Worm (Caenorhabditis elegans) whole organism, late embryonic: ENCODE measurements around the gene wht-7.

Experiments
- C08G9.2 ChIP-seq: sonication (generic microtip); optimal IDR thresholded peaks from 2 replicates; lab custom pipeline; 2016; ENCODE audit warnings: mild to moderate bottlenecking, missing genetic modification characterization, moderate library complexity, missing compliant biosample characterization
- K09A11.1 ChIP-seq: sonication (generic microtip); optimal IDR thresholded peaks from 2 replicates; lab custom pipeline; 2017; ENCODE audit warnings: antibody characterized with exemption, mild to moderate bottlenecking, missing genetic modification characterization, missing compliant biosample characterization; ENCODE audit not compliant: insufficient read depth
- T23F11.4 ChIP-seq: fragments of 200-800 bp; sonication (Bioruptor generic); optimal IDR thresholded peaks from 2 replicates; lab custom pipeline; 2018; ENCODE audit warnings: mild to moderate bottlenecking, missing genetic modification characterization, missing compliant biosample characterization
- Y22D7AL.16 ChIP-seq: sonication (generic microtip); optimal IDR thresholded peaks from 2 replicates; lab custom pipeline; 2016; ENCODE audit warnings: missing genetic modification characterization, missing compliant biosample characterization
- ceh-18 ChIP-seq: sonication (generic microtip); optimal IDR thresholded peaks from 2 replicates; lab custom pipeline; 2016; ENCODE audit warnings: missing genetic modification characterization, missing compliant biosample characterization
- ceh-19 ChIP-seq: fragments of 200-800 bp; sonication (Bioruptor generic); optimal IDR thresholded peaks from 2 replicates; lab custom pipeline; 2018; ENCODE audit warnings: mild to moderate bottlenecking, missing genetic modification characterization, missing compliant biosample characterization
- ceh-2 ChIP-seq: sonication (generic microtip); optimal IDR thresholded peaks from 2 replicates; lab custom pipeline; 2016; ENCODE audit warnings: missing genotype, missing genetic modification characterization, missing compliant biosample characterization
- ceh-22 ChIP-seq: sonication (generic microtip); optimal IDR thresholded peaks from 2 replicates; lab custom pipeline; 2017; ENCODE audit warnings: missing biosample characterization, missing genetic modification characterization
- ceh-30 ChIP-seq: fragments of 150-350 bp; optimal IDR thresholded peaks from 2 replicates; lab custom pipeline; 2014; ENCODE audit warnings: missing biosample characterization, missing genetic modification characterization
- ceh-31 ChIP-seq: sonication (generic microtip); optimal IDR thresholded peaks from 2 replicates; lab custom pipeline; 2016; ENCODE audit warnings: missing genetic modification characterization, missing compliant biosample characterization
- ceh-34 ChIP-seq: sonication (generic microtip); optimal IDR thresholded peaks from 2 replicates; lab custom pipeline; 2016; ENCODE audit warnings: mild to moderate bottlenecking, missing genetic modification characterization, missing compliant biosample characterization
- ceh-45 ChIP-seq: fragments of 200-800 bp; sonication (Bioruptor generic); IDR thresholded peaks from 2 replicates; pipeline ENCODE4 v1.3.6; 2022; ENCODE audit warnings: missing genetic modification reagents, missing genetic modification characterization, missing compliant biosample characterization
- dmd-4 ChIP-seq: sonication (generic microtip); optimal IDR thresholded peaks from 2 replicates; lab custom pipeline; 2016; ENCODE audit warnings: borderline replicate concordance, missing genetic modification characterization, missing compliant biosample characterization
- dve-1 ChIP-seq: sonication (generic microtip); optimal IDR thresholded peaks from 2 replicates; lab custom pipeline; 2017; ENCODE audit warnings: antibody characterized with exemption, mild to moderate bottlenecking, missing genetic modification characterization, missing compliant biosample characterization
- elt-2 ChIP-seq: sonication (generic microtip); optimal IDR thresholded peaks from 2 replicates; lab custom pipeline; 2016; ENCODE audit warnings: missing genetic modification reagents, missing genetic modification characterization, missing compliant biosample characterization
- elt-4 ChIP-seq: sonication (generic microtip); optimal IDR thresholded peaks from 2 replicates; lab custom pipeline; 2016; ENCODE audit warnings: missing genetic modification characterization, missing compliant biosample characterization
- ets-4 ChIP-seq: sonication (generic microtip); optimal IDR thresholded peaks from 2 replicates; lab custom pipeline; 2016; ENCODE audit warnings: missing genetic modification characterization, missing compliant biosample characterization
- fax-1 ChIP-seq: sonication (generic microtip); optimal IDR thresholded peaks from 2 replicates; lab custom pipeline; 2016; ENCODE audit warnings: missing genotype, missing genetic modification characterization, missing compliant biosample characterization
- fkh-10 ChIP-seq: fragments of 150-350 bp; optimal IDR thresholded peaks from 2 replicates; lab custom pipeline; 2014; ENCODE audit warnings: missing biosample characterization, missing genetic modification reagents, missing genetic modification characterization
- fkh-6 ChIP-seq: sonication (generic microtip); optimal IDR thresholded peaks from 2 replicates; lab custom pipeline; 2016; ENCODE audit warnings: missing genetic modification characterization, missing compliant biosample characterization
- gmeb-2 ChIP-seq: sonication (generic microtip); optimal IDR thresholded peaks from 2 replicates; lab custom pipeline; 2016; ENCODE audit warnings: missing genetic modification characterization, inconsistent platforms, missing compliant biosample characterization
- hlh-6 ChIP-seq: sonication (generic microtip); optimal IDR thresholded peaks from 2 replicates; lab custom pipeline; 2016; ENCODE audit warnings: missing genotype, missing genetic modification characterization, missing compliant biosample characterization
- madf-2 ChIP-seq: sonication (generic microtip); optimal IDR thresholded peaks from 2 replicates; lab custom pipeline; 2017; ENCODE audit warnings: missing genetic modification characterization, missing compliant biosample characterization
- nfya-1 ChIP-seq: sonication (generic microtip); optimal IDR thresholded peaks from 2 replicates; lab custom pipeline; 2017; ENCODE audit warnings: missing genetic modification characterization, mild to moderate bottlenecking, missing compliant biosample characterization, antibody characterized with exemption, moderate library complexity
- nhr-232 ChIP-seq: sonication (generic microtip); optimal IDR thresholded peaks from 2 replicates; lab custom pipeline; 2016; ENCODE audit warnings: missing genetic modification characterization, missing compliant biosample characterization
- npax-4 ChIP-seq: sonication (generic microtip); optimal IDR thresholded peaks from 2 replicates; lab custom pipeline; 2016; ENCODE audit warnings: missing genetic modification characterization, missing compliant biosample characterization
- odd-2 ChIP-seq: sonication (generic microtip); optimal IDR thresholded peaks from 2 replicates; lab custom pipeline; 2017; ENCODE audit warnings: antibody characterized with exemption, mild to moderate bottlenecking, missing genetic modification characterization, missing compliant biosample characterization
- pqm-1 ChIP-seq: sonication (generic microtip); optimal IDR thresholded peaks from 2 replicates; lab custom pipeline; 2016; ENCODE audit warnings: missing genetic modification characterization, missing compliant biosample characterization
- pros-1 ChIP-seq: fragments of 150-350 bp; optimal IDR thresholded peaks from 2 replicates; lab custom pipeline; 2014; ENCODE audit warnings: missing biosample characterization, missing genetic modification reagents, missing genetic modification characterization
- rnt-1 ChIP-seq: sonication (generic microtip); optimal IDR thresholded peaks from 2 replicates; lab custom pipeline; 2016; ENCODE audit warnings: missing genetic modification characterization, missing compliant biosample characterization
- sox-4 ChIP-seq: sonication (generic microtip); optimal IDR thresholded peaks from 2 replicates; lab custom pipeline; 2017; ENCODE audit warnings: mild to moderate bottlenecking, missing genetic modification characterization, inconsistent platforms, missing compliant biosample characterization
- syd-9 ChIP-seq: sonication (generic microtip); optimal IDR thresholded peaks from 2 replicates; lab custom pipeline; 2016; ENCODE audit warnings: mild to moderate bottlenecking, missing genetic modification characterization, moderate library complexity, missing compliant biosample characterization
- ttx-3 ChIP-seq: sonication (generic microtip); optimal IDR thresholded peaks from 2 replicates; lab custom pipeline; 2016; ENCODE audit warnings: missing genetic modification reagents, missing genetic modification characterization, missing compliant biosample characterization
- unc-42 ChIP-seq: sonication (generic microtip); optimal IDR thresholded peaks from 2 replicates; lab custom pipeline; 2016; ENCODE audit warnings: missing genotype, missing genetic modification characterization, missing compliant biosample characterization
- unc-55 ChIP-seq: sonication (generic microtip); optimal IDR thresholded peaks from 2 replicates; lab custom pipeline; 2017; ENCODE audit warnings: missing biosample characterization, missing genetic modification reagents, missing genetic modification characterization
- zip-5 ChIP-seq: sonication (generic microtip); optimal IDR thresholded peaks from 2 replicates; lab custom pipeline; 2016; ENCODE audit warnings: missing genetic modification characterization, missing compliant biosample characterization
- ztf-16 ChIP-seq: sonication (generic microtip); optimal IDR thresholded peaks from 2 replicates; lab custom pipeline; 2017; ENCODE audit warnings: missing genetic modification characterization, missing compliant biosample characterization

The wht-7 gene

DNA sequence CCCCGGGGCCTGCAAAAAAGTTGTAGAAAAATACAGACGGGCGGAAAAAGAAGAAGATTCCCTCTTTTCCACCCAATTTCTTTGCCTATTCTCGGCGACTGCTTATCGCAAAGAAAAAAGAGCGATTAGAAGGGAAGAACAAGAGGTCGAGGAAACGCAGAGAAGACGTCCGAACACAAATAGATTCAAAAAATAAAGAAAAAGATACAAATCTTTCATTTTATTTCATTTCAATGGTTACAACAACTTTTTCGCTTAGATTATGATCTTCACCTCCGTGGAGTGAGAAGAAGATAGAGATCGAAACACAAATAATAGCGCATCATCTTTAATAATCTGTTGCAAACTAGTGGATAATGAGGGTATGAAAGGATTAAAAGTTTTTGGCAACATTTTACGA, 17.3 kb downstream of the wht-7 start:
- TF ChIP-seq rnt-1 (tag; lab: Kevin White, UChicago) (peak; percentile 42), elt-2 (tag; lab: Kevin White, UChicago) (peak; percentile 39), dve-1 (tag; lab: Kevin White, UChicago) (no peak)
- TF ChIP-seq, all 69 proteins: peak for 2

ce11 chrIII:6123647-6124046, 25.8 kb downstream of the wht-7 start:
- peak; percentile 7 for TF ChIP-seq sox-4 (tag; lab: Kevin White, UChicago)
- TF ChIP-seq ceh-22 (tag; lab: Kevin White, UChicago), result no peak

DNA sequence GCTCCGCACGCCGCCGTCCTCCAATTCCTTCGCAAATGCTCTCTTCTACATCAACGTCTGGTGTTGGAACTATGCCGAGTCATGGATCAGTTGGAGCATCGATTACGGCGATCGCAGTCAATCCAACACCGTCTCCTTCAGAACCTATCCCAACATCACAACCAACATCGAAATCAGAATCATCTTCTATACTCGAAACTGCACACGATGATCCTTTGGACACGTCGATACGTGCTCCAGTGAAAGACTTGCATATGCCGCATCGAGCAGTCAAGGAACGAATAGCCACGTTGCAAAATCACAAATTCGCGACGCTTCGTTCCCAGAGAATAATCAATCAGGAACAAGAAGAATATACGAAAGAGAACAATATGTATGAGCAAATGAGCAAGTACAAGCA, 28.4 kb downstream of the wht-7 start:
- TF ChIP-seq ceh-19 (GFP tag; lab: Kevin White, UChicago) (no peak), elt-2 (tag; lab: Kevin White, UChicago) (no peak), odd-2 (no peak), ttx-3 (no peak), ceh-31 (no peak)

- TF ChIP-seq K09A11.1 (tag; lab: Kevin White, UChicago), result no peak
- TF ChIP-seq pqm-1 (tag; lab: Kevin White, UChicago), result no peak
- no peak for TF ChIP-seq syd-9 (tag; lab: Kevin White, UChicago)
- TF ChIP-seq ets-4, result no peak
- no peak for TF ChIP-seq nhr-232
- TF ChIP-seq fkh-10 (GFP tag; lab: Kevin White, UChicago), result no peak
- TF ChIP-seq unc-55, result no peak
- TF ChIP-seq ceh-18 (tag; lab: Kevin White, UChicago), result no peak
Measured at ce11 chrIII:6118320-6118719, 31.1 kb downstream of the wht-7 start, which contains the start of gene kin-18. TSS of gene kin-18 (plus strand) at chrIII:6118620.

DNA sequence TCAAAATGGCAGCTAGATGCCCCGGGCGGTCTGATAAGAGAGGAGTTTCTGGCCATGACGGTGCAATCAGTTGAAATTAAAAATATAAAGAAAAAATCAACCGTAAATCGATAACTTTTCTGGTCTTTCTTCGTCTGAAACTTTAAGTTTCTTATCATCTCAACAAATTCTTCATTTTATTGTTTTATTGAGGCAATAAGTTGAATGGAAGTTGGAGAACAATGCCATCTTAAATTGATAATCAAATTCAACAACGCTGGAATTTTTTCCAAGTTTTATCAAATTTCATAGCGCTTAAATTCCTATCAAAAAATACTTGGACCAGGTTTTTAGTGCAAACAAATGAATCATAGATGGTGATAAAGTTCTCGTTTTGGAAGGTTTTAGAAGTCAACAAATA, 32.4 kb downstream of the wht-7 start:
- peak; percentile 42 for TF ChIP-seq elt-2 (tag; lab: Kevin White, UChicago)
- no peak for TF ChIP-seq ceh-34

DNA sequence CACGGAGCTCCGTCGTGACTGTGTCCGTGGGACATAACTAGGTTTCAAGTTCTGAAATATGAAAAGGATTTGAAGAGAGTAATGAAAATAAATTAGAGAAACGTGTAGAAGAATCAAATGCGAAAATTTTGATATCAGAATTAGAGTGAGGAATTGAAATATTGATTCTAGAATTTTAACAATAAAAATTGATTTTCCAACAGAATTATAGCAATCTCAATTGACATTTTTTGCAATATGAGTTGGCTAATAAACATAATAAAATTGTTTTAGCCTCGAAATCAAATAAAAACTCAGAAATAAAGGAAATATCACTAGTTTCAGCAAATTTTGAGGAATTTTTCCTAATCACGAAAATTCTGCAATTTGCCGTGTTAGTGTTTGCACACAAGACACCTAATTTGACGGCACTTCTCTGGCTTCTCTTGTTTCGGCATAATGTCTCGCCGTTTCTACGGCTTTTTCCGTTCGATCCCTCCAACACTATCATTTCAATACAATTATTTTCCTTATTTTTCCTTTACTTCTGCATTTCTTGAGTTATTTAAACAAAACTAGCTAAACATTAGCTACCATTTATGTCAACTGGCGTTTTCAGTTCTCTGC, 33.0 kb downstream of the wht-7 start, which contains the start of gene nmt-1:
nmt-1 (minus strand) TSS at position 51 of the 606 bp plus-strand sequence.
- TF ChIP-seq Y22D7AL.16 (tag; lab: Kevin White, UChicago) (no peak), ztf-16 (tag; lab: Kevin White, UChicago) (no peak), fax-1 (tag; lab: Kevin White, UChicago) (no peak), elt-4 (tag; lab: Kevin White, UChicago) (no peak), ceh-22 (tag; lab: Kevin White, UChicago) (no peak), ceh-18 (tag; lab: Kevin White, UChicago) (no peak), zip-5 (tag; lab: Kevin White, UChicago) (no peak), elt-2 (tag; lab: Kevin White, UChicago) (no peak), ceh-34 (no peak), C08G9.2 (no peak), madf-2 (tag; lab: Kevin White, UChicago) (no peak), fkh-6 (tag; lab: Kevin White, UChicago) (no peak), unc-42 (peak; percentile 42), ceh-31 (no peak), npax-4 (tag; lab: Kevin White, UChicago) (no peak), ceh-45 (GFP tag; lab: Robert Waterston, UW) (no peak), gmeb-2 (tag; lab: Kevin White, UChicago) (peak; percentile 7), ceh-2 (tag; lab: Kevin White, UChicago) (no peak), pros-1 (tag; lab: Kevin White, UChicago) (no peak), dmd-4 (no peak), T23F11.4 (no peak), ceh-30 (tag; lab: Kevin White, UChicago) (no peak), hlh-6 (no peak), nfya-1 (peak; percentile 28), unc-55 (peak; percentile 21)
- TF ChIP-seq, all 69 proteins: peak for 4
